Fruit fly (Drosophila melanogaster): ENCODE measurements around the gene per.

Gene per

dm6 chrX:2642484-2643379 lies 42.6 kb upstream of the per start (continued):
- TF ChIP-seq CG18011 (GFP tag; optimal IDR thresholded peaks at IDR 0.05) (no peak), CG33557 (GFP tag; optimal IDR thresholded peaks at IDR 0.05) (no peak), CG11696 (GFP tag; IDR thresholded peaks at IDR 0.05) (no peak), lbe (GFP tag; optimal IDR thresholded peaks at IDR 0.05) (peak; percentile 61), Dad (GFP tag; optimal IDR thresholded peaks at IDR 0.05) (no peak), CG1832 (GFP tag; optimal IDR thresholded peaks at IDR 0.05) (no peak), CG15011 (GFP tag; optimal IDR thresholded peaks at IDR 0.05) (no peak), CG16813 (GFP tag; IDR thresholded peaks at IDR 0.05; ENCODE audit: partially characterized antibody) (0 out of 3 replicates have a peak, but pooled peaks have one; percentile 17), slbo (GFP tag; IDR thresholded peaks at IDR 0.05) (no peak), jigr1 (GFP tag; IDR thresholded peaks at IDR 0.05) (no peak), CG32532 (GFP tag; IDR thresholded peaks at IDR 0.05) (peak; percentile 58; the same call in 1 of the 2 replicates), Oaz (GFP tag; IDR thresholded peaks at IDR 0.05) (no peak), CG3163 (GFP tag; optimal IDR thresholded peaks at IDR 0.05) (peak; percentile 11), Ptx1 (GFP tag; IDR thresholded peaks at IDR 0.05) (no peak), Hr78 (GFP tag; optimal IDR thresholded peaks at IDR 0.05) (no peak), CG17612 (GFP tag; IDR thresholded peaks at IDR 0.05) (no peak), sd (tag; optimal IDR thresholded peaks at IDR 0.05) (peak; percentile 73), bowl (GFP tag; IDR thresholded peaks at IDR 0.05) (no peak), CG10462 (GFP tag; optimal IDR thresholded peaks at IDR 0.05) (no peak), CrebB (tag; optimal IDR thresholded peaks at IDR 0.05) (no peak), bbx (GFP tag; IDR thresholded peaks at IDR 0.05; ENCODE audit: partially characterized antibody) (no peak), repo (GFP tag; optimal IDR thresholded peaks at IDR 0.05) (no peak), zf30C (GFP tag; optimal IDR thresholded peaks at IDR 0.05) (peak; percentile 50), ken (GFP tag; IDR thresholded peaks at IDR 0.05) (no peak), exex (tag; optimal IDR thresholded peaks at IDR 0.05) (no peak), CG30403 (GFP tag; optimal IDR thresholded peaks at IDR 0.05) (no peak), ind (GFP tag; optimal IDR thresholded peaks at IDR 0.05) (no peak), Elba2 (GFP tag; optimal IDR thresholded peaks at IDR 0.05) (no peak), zen2 (GFP tag; IDR thresholded peaks at IDR 0.05; ENCODE audit: partially characterized antibody) (peak; percentile 65; the same call in 1 of the 3 replicates), CG4707 (GFP tag; optimal IDR thresholded peaks at IDR 0.05) (no peak), CG1529 (GFP tag; optimal IDR thresholded peaks at IDR 0.05) (no peak), Hr51 (GFP tag; optimal IDR thresholded peaks at IDR 0.05) (peak in 1 of 2 experiments; percentile 18), lola (GFP tag; optimal IDR thresholded peaks at IDR 0.05) (no peak), sqz (GFP tag; optimal IDR thresholded peaks at IDR 0.05) (no peak), CG6765 (GFP tag; optimal IDR thresholded peaks at IDR 0.05) (peak; percentile 56), gcm2 (GFP tag; optimal IDR thresholded peaks at IDR 0.05) (no peak), CG10565 (GFP tag; optimal IDR thresholded peaks at IDR 0.05) (no peak), CG2199 (GFP tag; IDR thresholded peaks at IDR 0.05) (no peak), her (GFP tag; optimal IDR thresholded peaks at IDR 0.05) (no peak), ssp (GFP tag; IDR thresholded peaks at IDR 0.05) (no peak), CG14667 (GFP tag; IDR thresholded peaks at IDR 0.05) (no peak), trem (tag; optimal IDR thresholded peaks at IDR 0.05) (no peak), chm (GFP tag; IDR thresholded peaks at IDR 0.05) (peak; percentile 32; the same call in 1 of the 2 replicates), CG6272 (GFP tag; IDR thresholded peaks at IDR 0.05) (no peak), az2 (GFP tag; optimal IDR thresholded peaks at IDR 0.05) (no peak), CG2889 (GFP tag; IDR thresholded peaks at IDR 0.05) (no peak), abd-A (tag; optimal IDR thresholded peaks at IDR 0.05) (peak; percentile 2), tio (GFP tag; optimal IDR thresholded peaks at IDR 0.05) (no peak), sob (GFP tag; IDR thresholded peaks at IDR 0.05) (no peak)

Measured in whole organism, embryonic.